Worm (Caenorhabditis elegans) whole organism, L1 larva: ENCODE measurements around the gene unc-68.

ENCODE experiments used
- C04F5.9 ChIP-seq: sonication (generic microtip); optimal IDR thresholded peaks from 2 replicates; lab custom pipeline; 2016; ENCODE audit warnings: missing genetic modification characterization, missing compliant biosample characterization
- C16A3.4 ChIP-seq: fragments of 150-350 bp; optimal IDR thresholded peaks from 2 replicates; lab custom pipeline; 2014; ENCODE audit warnings: missing biosample characterization, missing genetic modification characterization
- Y116A8C.19 ChIP-seq: sonication (generic microtip); optimal IDR thresholded peaks from 2 replicates; lab custom pipeline; 2016; ENCODE audit warnings: missing compliant biosample characterization, missing genetic modification characterization, borderline replicate concordance
- aha-1 ChIP-seq: fragments of 150-350 bp; optimal IDR thresholded peaks from 2 replicates; lab custom pipeline; 2014; ENCODE audit warnings: missing biosample characterization, missing genetic modification characterization
- ama-1 ChIP-seq: fragments of 150-350 bp; optimal IDR thresholded peaks from 2 replicates; lab custom pipeline; 2014
- ceh-63 ChIP-seq: fragments of 200-800 bp; sonication (Bioruptor generic); optimal IDR thresholded peaks from 2 replicates; lab custom pipeline; 2018; ENCODE audit warnings: mild to moderate bottlenecking, missing genetic modification characterization, missing compliant biosample characterization
- ceh-88 ChIP-seq: fragments of 200-800 bp; sonication (Bioruptor generic); IDR thresholded peaks from 2 replicates; pipeline ENCODE4 v1.3.6; 2022; ENCODE audit warnings: missing genetic modification characterization, missing compliant biosample characterization
- ceh-90 ChIP-seq: sonication (generic microtip); optimal IDR thresholded peaks from 2 replicates; lab custom pipeline; 2016; ENCODE audit warnings: missing genetic modification characterization, missing compliant biosample characterization
- dpl-1 ChIP-seq, 3 experiments: fragments of 150-350 bp in 2 of 3; sonication (generic microtip) in 1 of 3; optimal IDR thresholded peaks; 2 replicates each; lab custom pipeline; 2014 to 2017; ENCODE audit warnings: missing biosample characterization in 3 of 3, missing genetic modification characterization in 3 of 3, missing genetic modification reagents in 3 of 3
- efl-3 ChIP-seq: fragments of 200-800 bp; sonication (Bioruptor generic); optimal IDR thresholded peaks from 2 replicates; lab custom pipeline; 2018; ENCODE audit warnings: mild to moderate bottlenecking, missing genetic modification characterization, missing compliant biosample characterization
- egl-27 ChIP-seq, 2 experiments: fragments of 150-350 bp in 1 of 2; sonication (generic microtip); optimal IDR thresholded peaks; 3 replicates each; lab custom pipeline; 2017 to 2018; ENCODE audit warnings: missing biosample characterization in 2 of 2, missing genetic modification characterization in 2 of 2, missing genetic modification reagents in 2 of 2
- elt-2 ChIP-seq: sonication (generic microtip); optimal IDR thresholded peaks from 2 replicates; lab custom pipeline; 2016; ENCODE audit warnings: missing genetic modification characterization, mild to moderate bottlenecking, inconsistent platforms, missing compliant biosample characterization, missing genetic modification reagents
- elt-3 ChIP-seq, 6 experiments: fragments of 150-350 bp in 1 of 6; sonication (generic microtip); optimal IDR thresholded peaks; 2 replicates each; lab custom pipeline; 2017 to 2018; ENCODE audit warnings: missing biosample characterization in 6 of 6, missing genetic modification characterization in 6 of 6, inconsistent platforms in 1 of 6
- ets-5 ChIP-seq: fragments of 200-800 bp; sonication (Bioruptor generic); IDR thresholded peaks from 2 replicates; pipeline ENCODE4 v1.3.6; 2022; ENCODE audit warnings: missing genetic modification characterization, missing compliant biosample characterization
- fkh-10 ChIP-seq: sonication (generic microtip); optimal IDR thresholded peaks from 2 replicates; lab custom pipeline; 2017; ENCODE audit warnings: missing biosample characterization, missing genetic modification reagents, missing genetic modification characterization
- fkh-4 ChIP-seq: sonication (generic microtip); optimal IDR thresholded peaks from 2 replicates; lab custom pipeline; 2016; ENCODE audit warnings: missing compliant biosample characterization, missing genetic modification characterization, borderline replicate concordance
- fkh-8 ChIP-seq: sonication (generic microtip); optimal IDR thresholded peaks from 2 replicates; lab custom pipeline; 2016; ENCODE audit warnings: mild to moderate bottlenecking, missing genetic modification characterization, missing compliant biosample characterization
- fos-1 ChIP-seq: fragments of 150-350 bp; optimal IDR thresholded peaks from 2 replicates; lab custom pipeline; 2014; ENCODE audit warnings: missing biosample characterization, missing genetic modification characterization
- hlh-17 ChIP-seq: fragments of 200-800 bp; sonication (Bioruptor generic); optimal IDR thresholded peaks from 2 replicates; lab custom pipeline; 2018; ENCODE audit warnings: missing genetic modification characterization, mild to moderate bottlenecking, missing compliant biosample characterization, moderate library complexity, borderline replicate concordance
- hpl-2 ChIP-seq: fragments of 150-350 bp; optimal IDR thresholded peaks from 2 replicates; lab custom pipeline; 2014; ENCODE audit warnings: missing biosample characterization, missing genetic modification reagents, missing genetic modification characterization
- irx-1 ChIP-seq: sonication (generic microtip); optimal IDR thresholded peaks from 2 replicates; lab custom pipeline; 2016; ENCODE audit warnings: missing genetic modification characterization, missing compliant biosample characterization
- lin-14 ChIP-seq: fragments of 200-800 bp; sonication (Bioruptor generic); optimal IDR thresholded peaks from 2 replicates; lab custom pipeline; 2018; ENCODE audit warnings: mild to moderate bottlenecking, missing genetic modification characterization, moderate library complexity, missing compliant biosample characterization
- lin-15B ChIP-seq: fragments of 150-350 bp; sonication (generic microtip); optimal IDR thresholded peaks from 3 replicates; lab custom pipeline; 2014; ENCODE audit warnings: missing biosample characterization, missing genetic modification characterization
- lin-39 ChIP-seq: fragments of 150-350 bp; optimal IDR thresholded peaks from 2 replicates; lab custom pipeline; 2014; ENCODE audit warnings: missing biosample characterization, missing genetic modification reagents, missing genetic modification characterization
- lir-3 ChIP-seq: sonication (generic microtip); optimal IDR thresholded peaks from 2 replicates; lab custom pipeline; 2016; ENCODE audit warnings: mild to moderate bottlenecking, missing genetic modification characterization, moderate library complexity, missing compliant biosample characterization; ENCODE audit not compliant: poor library complexity
- mab-9 ChIP-seq: fragments of 200-800 bp; sonication (Bioruptor generic); IDR thresholded peaks from 2 replicates; pipeline ENCODE4 v1.3.6; 2022; ENCODE audit warnings: missing genetic modification reagents, missing genetic modification characterization, missing compliant biosample characterization
- mdl-1 ChIP-seq, 2 experiments: fragments of 150-350 bp; optimal IDR thresholded peaks; 2 replicates each; lab custom pipeline; 2014 to 2017; ENCODE audit warnings: missing biosample characterization in 2 of 2, missing genetic modification characterization in 2 of 2, inconsistent platforms in 1 of 2
- nhr-19 ChIP-seq: fragments of 200-800 bp; sonication (Bioruptor generic); conservative IDR thresholded peaks from 2 replicates; pipeline ENCODE4 v1.3.6; 2022; ENCODE audit warnings: missing genetic modification characterization, missing compliant biosample characterization
- nhr-20 ChIP-seq: sonication (generic microtip); optimal IDR thresholded peaks from 2 replicates; lab custom pipeline; 2016; ENCODE audit warnings: mild to moderate bottlenecking, missing genetic modification characterization, missing compliant biosample characterization
- nhr-237 ChIP-seq: fragments of 150-350 bp; optimal IDR thresholded peaks from 2 replicates; lab custom pipeline; 2014; ENCODE audit warnings: missing biosample characterization, missing genetic modification characterization
- nhr-28 ChIP-seq: fragments of 150-350 bp; optimal IDR thresholded peaks from 2 replicates; lab custom pipeline; 2014; ENCODE audit warnings: missing biosample characterization, missing genetic modification characterization
- nhr-47 ChIP-seq: sonication (generic microtip); optimal IDR thresholded peaks from 2 replicates; lab custom pipeline; 2016; ENCODE audit warnings: mild to moderate bottlenecking, missing genetic modification characterization, moderate library complexity, missing compliant biosample characterization
- nhr-71 ChIP-seq: sonication (generic microtip); optimal IDR thresholded peaks from 2 replicates; lab custom pipeline; 2016; ENCODE audit warnings: mild to moderate bottlenecking, missing genetic modification characterization, moderate library complexity, missing compliant biosample characterization
- nhr-76 ChIP-seq: sonication (generic microtip); optimal IDR thresholded peaks from 2 replicates; lab custom pipeline; 2017; ENCODE audit warnings: missing biosample characterization, missing genetic modification characterization
- nhr-84 ChIP-seq: sonication (generic microtip); optimal IDR thresholded peaks from 2 replicates; lab custom pipeline; 2017; ENCODE audit warnings: missing biosample characterization, missing genetic modification characterization
- pag-3 ChIP-seq: sonication (generic microtip); optimal IDR thresholded peaks from 2 replicates; lab custom pipeline; 2017; ENCODE audit warnings: missing genetic modification characterization, mild to moderate bottlenecking, missing compliant biosample characterization, antibody characterized with exemption, borderline replicate concordance; ENCODE audit not compliant: insufficient read depth
- rnt-1 ChIP-seq: sonication (generic microtip); optimal IDR thresholded peaks from 2 replicates; lab custom pipeline; 2016; ENCODE audit warnings: mild to moderate bottlenecking, missing genetic modification characterization, moderate library complexity, missing compliant biosample characterization
- skn-1 ChIP-seq: fragments of 150-350 bp; optimal IDR thresholded peaks from 2 replicates; lab custom pipeline; 2014; ENCODE audit warnings: missing biosample characterization, missing genetic modification characterization
- snpc-4 ChIP-seq: fragments of 150-350 bp; optimal IDR thresholded peaks from 2 replicates; lab custom pipeline; 2014; ENCODE audit warnings: missing biosample characterization, missing genetic modification characterization
- snu-23 ChIP-seq: sonication (generic microtip); optimal IDR thresholded peaks from 2 replicates; lab custom pipeline; 2016; ENCODE audit warnings: missing genetic modification characterization, missing compliant biosample characterization
- sox-4 ChIP-seq: sonication (generic microtip); optimal IDR thresholded peaks from 2 replicates; lab custom pipeline; 2016; ENCODE audit warnings: missing genetic modification characterization, missing compliant biosample characterization
- sptf-1 ChIP-seq: fragments of 150-350 bp; optimal IDR thresholded peaks from 2 replicates; lab custom pipeline; 2014; ENCODE audit warnings: missing biosample characterization, missing genetic modification characterization
- tbx-2 ChIP-seq: sonication (generic microtip); optimal IDR thresholded peaks from 2 replicates; lab custom pipeline; 2016; ENCODE audit warnings: missing genetic modification characterization, missing compliant biosample characterization
- unc-62 ChIP-seq: fragments of 150-350 bp; optimal IDR thresholded peaks from 2 replicates; lab custom pipeline; 2014; ENCODE audit warnings: missing biosample characterization, missing genetic modification reagents, missing genetic modification characterization
- unc-86 ChIP-seq: sonication (generic microtip); optimal IDR thresholded peaks from 2 replicates; lab custom pipeline; 2016; ENCODE audit warnings: missing genetic modification characterization, missing compliant biosample characterization
- vab-15 ChIP-seq: sonication (generic microtip); optimal IDR thresholded peaks from 2 replicates; lab custom pipeline; 2017; ENCODE audit warnings: missing genotype, mild to moderate bottlenecking, missing genetic modification characterization, missing compliant biosample characterization
- zag-1 ChIP-seq: fragments of 150-350 bp; optimal IDR thresholded peaks from 2 replicates; lab custom pipeline; 2014; ENCODE audit warnings: missing biosample characterization, missing genetic modification characterization
- zip-4 ChIP-seq: fragments of 200-800 bp; sonication (Bioruptor generic); optimal IDR thresholded peaks from 2 replicates; lab custom pipeline; 2018; ENCODE audit warnings: mild to moderate bottlenecking, missing genetic modification characterization, moderate library complexity, missing compliant biosample characterization
- ztf-11 ChIP-seq, 2 experiments: sonication (generic microtip); optimal IDR thresholded peaks; 2 replicates each; lab custom pipeline; 2016 to 2017; ENCODE audit warnings: missing genetic modification characterization in 2 of 2, missing biosample characterization in 1 of 2, missing compliant biosample characterization in 1 of 2
- ztf-4 ChIP-seq: fragments of 150-350 bp; optimal IDR thresholded peaks from 2 replicates; lab custom pipeline; 2014; ENCODE audit warnings: missing biosample characterization, missing genetic modification characterization

unc-68 gene

ce11 chrV:6893681-6894080 is 35.2 kb downstream of the unc-68 start (continued):
- TF ChIP-seq nhr-47 (tag; lab: Kevin White, UChicago) (peak; percentile 10), ceh-90 (tag; lab: Kevin White, UChicago) (no peak), ztf-11 (tag; optimal IDR thresholded peaks at IDR 0.05; lab: Kevin White, UChicago) (no peak), lin-39 (tag; lab: Kevin White, UChicago) (no peak), zag-1 (tag; lab: Kevin White, UChicago) (no peak), tbx-2 (tag; lab: Kevin White, UChicago) (no peak), egl-27 (tag; optimal IDR thresholded peaks at IDR 0.05; lab: Kevin White, UChicago) (no peak), lir-3 (tag; lab: Kevin White, UChicago) (no peak), ama-1 (lab: Kevin White, UChicago) (no peak), hpl-2 (no peak), C16A3.4 (tag; lab: Kevin White, UChicago) (no peak), sox-4 (tag; lab: Kevin White, UChicago) (no peak), fkh-4 (no peak), nhr-20 (no peak), efl-3 (no peak), C04F5.9 (tag; lab: Kevin White, UChicago) (no peak), mdl-1 (tag; optimal IDR thresholded peaks at IDR 0.05; lab: Kevin White, UChicago) (no peak), ztf-4 (no peak), rnt-1 (tag; lab: Kevin White, UChicago) (peak; percentile 15), ceh-88 (GFP tag; lab: Robert Waterston, UW) (no peak), nhr-76 (tag; lab: Kevin White, UChicago) (no peak), snpc-4 (no peak), elt-3 (tag; optimal IDR thresholded peaks at IDR 0.05; lab: Kevin White, UChicago) (no peak), snu-23 (GFP tag; lab: Kevin White, UChicago) (no peak), nhr-71 (tag; lab: Kevin White, UChicago) (peak; percentile 17), lin-14 (GFP tag; lab: Kevin White, UChicago) (peak; percentile 51), pag-3 (no peak), vab-15 (tag; lab: Kevin White, UChicago) (no peak), fos-1 (no peak), dpl-1 (GFP tag; optimal IDR thresholded peaks at IDR 0.05; lab: Kevin White, UChicago) (no peak), nhr-28 (tag; lab: Kevin White, UChicago) (no peak), Y116A8C.19 (tag; lab: Kevin White, UChicago) (no peak), nhr-84 (tag; lab: Kevin White, UChicago) (no peak), hlh-17 (GFP tag; lab: Kevin White, UChicago) (no peak)
- TF ChIP-seq, all 84 proteins: peak for 7

- TF ChIP-seq elt-2, result peak; percentile 9
- no peak for TF ChIP-seq ceh-88 (GFP tag; lab: Robert Waterston, UW)
- TF ChIP-seq hlh-17 (GFP tag; lab: Kevin White, UChicago), result no peak
- TF ChIP-seq fos-1, result peak; percentile 50
- no peak for TF ChIP-seq nhr-76 (tag; lab: Kevin White, UChicago)
- no peak for TF ChIP-seq nhr-84 (tag; lab: Kevin White, UChicago)
- TF ChIP-seq zip-4, result no peak
- no peak for TF ChIP-seq ets-5 (GFP tag; lab: Robert Waterston, UW)
- no peak for TF ChIP-seq ceh-90 (tag; lab: Kevin White, UChicago)
- no peak for TF ChIP-seq fkh-10 (GFP tag; lab: Kevin White, UChicago)
- no peak for TF ChIP-seq efl-3
- TF ChIP-seq irx-1 (tag; lab: Kevin White, UChicago), result peak; percentile 19
- peak in 1 of 2 experiments; percentile 6 for TF ChIP-seq ztf-11 (tag; optimal IDR thresholded peaks at IDR 0.05; lab: Kevin White, UChicago)
- no peak for TF ChIP-seq fkh-8 (tag; lab: Kevin White, UChicago)
- 0 out of 2 replicates have a peak, but pooled peaks have one; percentile 14 for TF ChIP-seq mab-9 (GFP tag; lab: Robert Waterston, UW)
- TF ChIP-seq nhr-19 (GFP tag; lab: Robert Waterston, UW), result peak; percentile 56
- no peak for TF ChIP-seq lin-15B (tag; lab: Kevin White, UChicago)
- no peak for TF ChIP-seq vab-15 (tag; lab: Kevin White, UChicago)
- no peak for TF ChIP-seq fkh-4
- TF ChIP-seq unc-86 (tag; lab: Kevin White, UChicago), result no peak
- TF ChIP-seq skn-1 (tag; lab: Kevin White, UChicago), result peak; percentile 3
- TF ChIP-seq rnt-1 (tag; lab: Kevin White, UChicago), result peak; percentile 54
- no peak for TF ChIP-seq hpl-2
- no peak for TF ChIP-seq ceh-63 (GFP tag; lab: Kevin White, UChicago)
- no peak for TF ChIP-seq sptf-1 (tag; lab: Kevin White, UChicago)
- no peak for TF ChIP-seq aha-1 (tag; lab: Kevin White, UChicago)
- TF ChIP-seq lin-39 (tag; lab: Kevin White, UChicago), result no peak
- no peak for TF ChIP-seq nhr-237 (tag; lab: Kevin White, UChicago)
- no peak for TF ChIP-seq unc-62
These were observed 40.0 kb downstream of the unc-68 start for ce11 chrV:6888828-6889227.
